Worm (Caenorhabditis elegans) whole organism, young adult: Measurements from ENCODE around the gene pkg-2.

ENCODE experiments used
- Y79H2A.3 ChIP-seq: fragments of 200-800 bp; sonication (Bioruptor generic); conservative IDR thresholded peaks from 2 replicates; pipeline ENCODE4 v1.3.6; 2022; ENCODE audit warnings: missing genetic modification reagents, missing genetic modification characterization, missing compliant biosample characterization
- egl-18 ChIP-seq: fragments of 200-800 bp; sonication (Bioruptor generic); IDR thresholded peaks from 2 replicates; pipeline ENCODE4 v1.3.6; 2022; ENCODE audit warnings: missing genetic modification reagents, missing genetic modification characterization, missing compliant biosample characterization
- lin-35 ChIP-seq, 3 experiments: fragments of 150-350 bp in 2 of 3; sonication (generic microtip) in 1 of 3; optimal IDR thresholded peaks; 2 replicates each; lab custom pipeline; 2014 to 2018; ENCODE audit warnings: missing biosample characterization in 3 of 3, missing genetic modification characterization in 3 of 3, missing genetic modification reagents in 3 of 3
- madf-10 ChIP-seq: sonication (generic microtip); optimal IDR thresholded peaks from 2 replicates; lab custom pipeline; 2016; ENCODE audit warnings: mild to moderate bottlenecking, missing genetic modification characterization, missing compliant biosample characterization
- mcd-1 ChIP-seq: fragments of 200-800 bp; sonication (Bioruptor generic); IDR thresholded peaks from 2 replicates; pipeline ENCODE4 v1.3.6; 2022; ENCODE audit warnings: missing genetic modification reagents, missing genetic modification characterization, missing compliant biosample characterization
- pha-4 ChIP-seq: fragments of 150-350 bp; sonication (generic microtip); optimal IDR thresholded peaks from 2 replicates; lab custom pipeline; 2014; ENCODE audit warnings: missing biosample characterization, missing genetic modification reagents, missing genetic modification characterization

- TF ChIP-seq madf-10 (no peak), mcd-1 (no peak), lin-35 (GFP tag; optimal IDR thresholded peaks at IDR 0.05; lab: Kevin White, UChicago) (no peak), Y79H2A.3 (GFP tag; lab: Robert Waterston, UW) (peak; percentile 77; the same call in 1 of the 2 replicates), pha-4 (tag; lab: Kevin White, UChicago) (no peak), egl-18 (GFP tag; lab: Robert Waterston, UW) (no peak)
These were observed 6.1 kb upstream of the pkg-2 start for ce11 chrIV:8514546-8514945.
